Worm (Caenorhabditis elegans) whole organism, L3 larva: ENCODE measurements around the gene F18E9.3.

Experiments used
- R02D3.7 ChIP-seq: fragments of 150-350 bp; optimal IDR thresholded peaks from 2 replicates; lab custom pipeline; 2014; ENCODE audit warnings: missing biosample characterization, missing genetic modification characterization
- ZK546.5 ChIP-seq: sonication (generic microtip); optimal IDR thresholded peaks from 2 replicates; lab custom pipeline; 2017; ENCODE audit warnings: missing biosample characterization, missing genetic modification characterization
- aly-2 ChIP-seq: fragments of 150-350 bp; optimal IDR thresholded peaks from 2 replicates; lab custom pipeline; 2014; ENCODE audit warnings: missing biosample characterization, missing genetic modification characterization
- ama-1 ChIP-seq: fragments of 150-350 bp; optimal IDR thresholded peaks from 2 replicates; lab custom pipeline; 2018
- ceh-16 ChIP-seq: sonication (generic microtip); optimal IDR thresholded peaks from 2 replicates; lab custom pipeline; 2017; ENCODE audit warnings: missing biosample characterization, missing genetic modification characterization
- ceh-28 ChIP-seq: fragments of 150-350 bp; optimal IDR thresholded peaks from 2 replicates; lab custom pipeline; 2014; ENCODE audit warnings: missing biosample characterization, missing genetic modification reagents, missing genetic modification characterization
- ceh-82 ChIP-seq: fragments of 150-350 bp; optimal IDR thresholded peaks from 2 replicates; lab custom pipeline; 2014; ENCODE audit warnings: missing biosample characterization, missing genetic modification characterization
- ceh-9 ChIP-seq: sonication (generic microtip); optimal IDR thresholded peaks from 2 replicates; lab custom pipeline; 2018; ENCODE audit warnings: missing biosample characterization, missing genetic modification characterization
- daf-12 ChIP-seq: fragments of 150-350 bp; optimal IDR thresholded peaks from 2 replicates; lab custom pipeline; 2014; ENCODE audit warnings: missing biosample characterization, missing genetic modification reagents, missing genetic modification characterization
- egl-27 ChIP-seq: sonication (generic microtip); optimal IDR thresholded peaks from 4 replicates; lab custom pipeline; 2017; ENCODE audit warnings: missing biosample characterization, missing genetic modification reagents, missing genetic modification characterization
- egl-5 ChIP-seq: fragments of 150-350 bp; optimal IDR thresholded peaks from 2 replicates; lab custom pipeline; 2017; ENCODE audit warnings: missing biosample characterization, missing genetic modification reagents, missing genetic modification characterization, inconsistent platforms
- elt-1 ChIP-seq: fragments of 150-350 bp; optimal IDR thresholded peaks from 2 replicates; lab custom pipeline; 2014; ENCODE audit warnings: missing biosample characterization, missing genetic modification characterization
- elt-2 ChIP-seq: sonication (generic microtip); optimal IDR thresholded peaks from 2 replicates; lab custom pipeline; 2016; ENCODE audit warnings: missing genetic modification reagents, mild to moderate bottlenecking, missing genetic modification characterization, missing compliant biosample characterization
- elt-3 ChIP-seq, 3 experiments: fragments of 150-350 bp in 1 of 3; sonication (generic microtip) in 2 of 3; optimal IDR thresholded peaks; 2 replicates in 2 of 3; 4 replicates in 1 of 3; lab custom pipeline; 2014 to 2017; ENCODE audit warnings: missing biosample characterization in 3 of 3, missing genetic modification characterization in 3 of 3
- eor-1 ChIP-seq, 2 experiments: fragments of 150-350 bp; optimal IDR thresholded peaks; 2 replicates each; lab custom pipeline; 2014 to 2018; ENCODE audit warnings: missing biosample characterization in 2 of 2, missing genetic modification characterization in 2 of 2
- fkh-10 ChIP-seq: sonication (generic microtip); optimal IDR thresholded peaks from 2 replicates; lab custom pipeline; 2017; ENCODE audit warnings: missing biosample characterization, missing genetic modification reagents, missing genetic modification characterization
- fkh-2 ChIP-seq: fragments of 150-350 bp; optimal IDR thresholded peaks from 2 replicates; lab custom pipeline; 2014; ENCODE audit warnings: missing biosample characterization, missing genetic modification reagents, missing genetic modification characterization
- fos-1 ChIP-seq: fragments of 150-350 bp; optimal IDR thresholded peaks from 2 replicates; lab custom pipeline; 2014; ENCODE audit warnings: missing biosample characterization, missing genetic modification characterization
- hmg-11 ChIP-seq: sonication (generic microtip); optimal IDR thresholded peaks from 2 replicates; lab custom pipeline; 2016; ENCODE audit warnings: missing genetic modification characterization, missing compliant biosample characterization
- jun-1 ChIP-seq: fragments of 150-350 bp; optimal IDR thresholded peaks from 2 replicates; lab custom pipeline; 2014; ENCODE audit warnings: missing biosample characterization, missing genetic modification reagents, missing genetic modification characterization
- lin-15B ChIP-seq: fragments of 150-350 bp; optimal IDR thresholded peaks from 2 replicates; lab custom pipeline; 2014; ENCODE audit warnings: missing biosample characterization, missing genetic modification characterization
- lin-39 ChIP-seq: fragments of 150-350 bp; optimal IDR thresholded peaks from 2 replicates; lab custom pipeline; 2018; ENCODE audit warnings: missing biosample characterization, missing genetic modification reagents, missing genetic modification characterization
- lsy-12 ChIP-seq: sonication (generic microtip); optimal IDR thresholded peaks from 2 replicates; lab custom pipeline; 2016; ENCODE audit warnings: mild to moderate bottlenecking, missing genetic modification characterization, missing compliant biosample characterization
- mdl-1 ChIP-seq: fragments of 150-350 bp; optimal IDR thresholded peaks from 2 replicates; lab custom pipeline; 2014; ENCODE audit warnings: missing biosample characterization, missing genetic modification characterization
- mml-1 ChIP-seq: fragments of 150-350 bp; sonication (generic microtip); optimal IDR thresholded peaks from 3 replicates; lab custom pipeline; 2014; ENCODE audit warnings: missing biosample characterization, missing genetic modification characterization
- nfya-1 ChIP-seq: sonication (generic microtip); optimal IDR thresholded peaks from 2 replicates; lab custom pipeline; 2017; ENCODE audit warnings: missing genetic modification characterization, mild to moderate bottlenecking, missing compliant biosample characterization, antibody characterized with exemption, moderate library complexity; ENCODE audit not compliant: insufficient read depth
- nhr-11 ChIP-seq: fragments of 150-350 bp; optimal IDR thresholded peaks from 2 replicates; lab custom pipeline; 2014; ENCODE audit warnings: missing biosample characterization, missing genetic modification characterization
- nhr-12 ChIP-seq: fragments of 150-350 bp; optimal IDR thresholded peaks from 2 replicates; lab custom pipeline; 2014; ENCODE audit warnings: missing biosample characterization, missing genetic modification characterization
- nhr-23 ChIP-seq: fragments of 150-350 bp; optimal IDR thresholded peaks from 2 replicates; lab custom pipeline; 2014; ENCODE audit warnings: missing biosample characterization, missing genetic modification reagents, missing genetic modification characterization
- nhr-237 ChIP-seq: fragments of 150-350 bp; optimal IDR thresholded peaks from 2 replicates; lab custom pipeline; 2014; ENCODE audit warnings: missing biosample characterization, missing genetic modification characterization
- nhr-25 ChIP-seq: sonication (generic microtip); optimal IDR thresholded peaks from 2 replicates; lab custom pipeline; 2017; ENCODE audit warnings: missing biosample characterization, missing genetic modification characterization
- nhr-28 ChIP-seq: fragments of 150-350 bp; optimal IDR thresholded peaks from 2 replicates; lab custom pipeline; 2014; ENCODE audit warnings: missing biosample characterization, missing genetic modification characterization
- nhr-43 ChIP-seq: sonication (generic microtip); optimal IDR thresholded peaks from 2 replicates; lab custom pipeline; 2016; ENCODE audit warnings: mild to moderate bottlenecking, missing genetic modification characterization, missing compliant biosample characterization; ENCODE audit not compliant: poor library complexity, severe bottlenecking
- nhr-67 ChIP-seq: fragments of 150-350 bp; optimal IDR thresholded peaks from 2 replicates; lab custom pipeline; 2014; ENCODE audit warnings: missing biosample characterization, missing genetic modification characterization
- nhr-76 ChIP-seq: fragments of 150-350 bp; sonication (generic microtip); optimal IDR thresholded peaks from 5 replicates; lab custom pipeline; 2014; ENCODE audit warnings: missing biosample characterization, missing genetic modification characterization
- nhr-77 ChIP-seq: fragments of 150-350 bp; optimal IDR thresholded peaks from 2 replicates; lab custom pipeline; 2014; ENCODE audit warnings: missing biosample characterization, missing genetic modification characterization
- pha-4 ChIP-seq: fragments of 150-350 bp; optimal IDR thresholded peaks from 2 replicates; lab custom pipeline; 2014; ENCODE audit warnings: missing biosample characterization, missing genetic modification reagents, missing genetic modification characterization
- pqm-1 ChIP-seq: fragments of 150-350 bp; optimal IDR thresholded peaks from 2 replicates; lab custom pipeline; 2017; ENCODE audit warnings: missing biosample characterization, missing genetic modification characterization, inconsistent platforms
- sea-2 ChIP-seq: fragments of 150-350 bp; sonication (generic microtip); optimal IDR thresholded peaks from 4 replicates; lab custom pipeline; 2014; ENCODE audit warnings: missing biosample characterization, missing genetic modification reagents, missing genetic modification characterization
- skn-1 ChIP-seq: fragments of 150-350 bp; optimal IDR thresholded peaks from 2 replicates; lab custom pipeline; 2014; ENCODE audit warnings: missing biosample characterization, missing genetic modification characterization
- snpc-4 ChIP-seq: fragments of 150-350 bp; optimal IDR thresholded peaks from 2 replicates; lab custom pipeline; 2014; ENCODE audit warnings: missing biosample characterization, missing genetic modification characterization
- tbx-2 ChIP-seq: sonication (generic microtip); optimal IDR thresholded peaks from 2 replicates; lab custom pipeline; 2016; ENCODE audit warnings: mild to moderate bottlenecking, missing genetic modification characterization, missing compliant biosample characterization
- unc-39 ChIP-seq: sonication (generic microtip); optimal IDR thresholded peaks from 4 replicates; lab custom pipeline; 2017; ENCODE audit warnings: missing biosample characterization, missing genetic modification characterization
- unc-62 ChIP-seq: fragments of 150-350 bp; sonication (generic microtip); optimal IDR thresholded peaks from 4 replicates; lab custom pipeline; 2014; ENCODE audit warnings: missing biosample characterization, missing genetic modification reagents, missing genetic modification characterization
- zag-1 ChIP-seq: fragments of 150-350 bp; optimal IDR thresholded peaks from 2 replicates; lab custom pipeline; 2014; ENCODE audit warnings: missing biosample characterization, missing genetic modification characterization
- ztf-11 ChIP-seq: fragments of 150-350 bp; optimal IDR thresholded peaks from 2 replicates; lab custom pipeline; 2014; ENCODE audit warnings: missing biosample characterization, missing genetic modification characterization
- ztf-4 ChIP-seq: fragments of 150-350 bp; optimal IDR thresholded peaks from 2 replicates; lab custom pipeline; 2014; ENCODE audit warnings: missing biosample characterization, missing genetic modification characterization

The F18E9.3 gene

DNA sequence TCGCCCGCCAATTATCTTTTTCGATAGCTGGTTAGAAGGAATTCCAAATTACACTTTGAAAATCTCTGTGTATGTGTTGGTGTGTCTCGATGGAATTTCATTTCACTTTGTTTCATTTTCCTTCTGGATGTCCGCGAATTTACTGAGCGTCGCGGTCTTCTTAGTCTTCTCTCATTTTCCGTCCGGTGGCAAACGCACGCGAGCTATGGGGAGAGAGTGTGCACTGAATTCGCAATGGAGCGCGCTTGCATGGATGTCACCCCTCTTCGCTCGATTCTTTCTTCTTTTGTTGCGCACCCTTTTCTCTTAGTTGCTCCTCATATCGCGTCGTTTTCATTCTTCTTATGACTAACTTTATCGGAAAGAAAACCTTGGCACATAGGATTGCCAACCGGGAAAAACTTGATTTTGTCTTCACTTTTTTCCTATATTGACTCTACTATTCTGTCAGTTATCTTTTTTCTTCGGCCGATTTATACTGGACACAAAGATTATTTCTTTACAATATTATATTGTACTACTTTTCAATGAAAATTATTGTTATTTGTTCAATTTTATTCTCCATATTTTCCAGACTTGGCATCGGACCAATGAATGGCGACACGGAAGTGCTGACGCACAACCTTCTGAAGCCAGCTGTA is 34.1 kb upstream of the F18E9.3 start, which contains the start of gene dhhc-14:
TSS of gene dhhc-14 (plus strand) at position 591 of the 641 bp plus-strand sequence.
- no peak for TF ChIP-seq ztf-11 (tag; lab: Kevin White, UChicago)
- TF ChIP-seq lin-15B (tag; lab: Kevin White, UChicago): peak; percentile 76
- no peak for TF ChIP-seq nhr-67 (tag; lab: Kevin White, UChicago)
- no peak for TF ChIP-seq unc-39 (tag; lab: Kevin White, UChicago)
- TF ChIP-seq snpc-4 (tag; lab: Kevin White, UChicago): no peak
- TF ChIP-seq unc-62 (GFP tag; lab: Kevin White, UChicago): no peak
- TF ChIP-seq lsy-12 (tag; lab: Kevin White, UChicago): no peak
- no peak for TF ChIP-seq pqm-1 (tag; lab: Kevin White, UChicago)
- peak; percentile 80 for TF ChIP-seq lin-39 (tag; lab: Kevin White, UChicago)
- no peak for TF ChIP-seq eor-1 (tag; optimal IDR thresholded peaks at IDR 0.05; lab: Kevin White, UChicago)
- TF ChIP-seq hmg-11 (tag; lab: Kevin White, UChicago): peak; percentile 57
- peak; percentile 23 for TF ChIP-seq skn-1 (tag; lab: Kevin White, UChicago)
- peak; percentile 3 for TF ChIP-seq nhr-23 (tag; lab: Kevin White, UChicago)
- TF ChIP-seq fkh-2 (tag; lab: Kevin White, UChicago): no peak
- TF ChIP-seq ZK546.5: no peak
- TF ChIP-seq R02D3.7 (tag; lab: Kevin White, UChicago): no peak
- TF ChIP-seq ama-1: no peak
- no peak for TF ChIP-seq nhr-25
- peak; percentile 45 for TF ChIP-seq pha-4 (tag; lab: Kevin White, UChicago)
- no peak for TF ChIP-seq nhr-77 (tag; lab: Kevin White, UChicago)
- no peak for TF ChIP-seq nhr-43 (tag; lab: Kevin White, UChicago)
- no peak for TF ChIP-seq ceh-9 (tag; lab: Kevin White, UChicago)
- no peak for TF ChIP-seq sea-2 (GFP tag; lab: Kevin White, UChicago)
- TF ChIP-seq nfya-1 (tag; lab: Kevin White, UChicago): peak; percentile 71
- no peak for TF ChIP-seq egl-5 (tag; lab: Kevin White, UChicago)
- TF ChIP-seq daf-12 (tag; lab: Kevin White, UChicago): no peak
- no peak for TF ChIP-seq nhr-12
- no peak for TF ChIP-seq tbx-2 (tag; lab: Kevin White, UChicago)
- TF ChIP-seq fos-1 (tag; lab: Kevin White, UChicago): no peak
- no peak for TF ChIP-seq ztf-4
- TF ChIP-seq elt-1 (tag; lab: Kevin White, UChicago): no peak
- no peak for TF ChIP-seq zag-1 (tag; lab: Kevin White, UChicago)
- TF ChIP-seq ceh-16: no peak
- TF ChIP-seq fkh-10 (GFP tag; lab: Kevin White, UChicago): no peak
- no peak for TF ChIP-seq egl-27 (tag; lab: Kevin White, UChicago)
- TF ChIP-seq jun-1 (tag; lab: Kevin White, UChicago): no peak
- no peak for TF ChIP-seq mml-1 (tag; lab: Kevin White, UChicago)
- TF ChIP-seq nhr-76 (tag; lab: Kevin White, UChicago): no peak
- TF ChIP-seq nhr-28 (tag; lab: Kevin White, UChicago): no peak
- no peak for TF ChIP-seq nhr-11 (tag; lab: Kevin White, UChicago)
- no peak for TF ChIP-seq aly-2 (tag; lab: Kevin White, UChicago)
- no peak for TF ChIP-seq elt-3 (tag; optimal IDR thresholded peaks at IDR 0.05; lab: Kevin White, UChicago)
- no peak for TF ChIP-seq ceh-82 (tag; lab: Kevin White, UChicago)
- no peak for TF ChIP-seq ceh-28 (tag; lab: Kevin White, UChicago)
- no peak for TF ChIP-seq nhr-237 (tag; lab: Kevin White, UChicago)
- no peak for TF ChIP-seq elt-2 (tag; lab: Kevin White, UChicago)
- peak; percentile 13 for TF ChIP-seq mdl-1 (tag; lab: Kevin White, UChicago)
